Worm (Caenorhabditis elegans) whole organism, L3 larva: ENCODE data around the gene ZK380.2.

Experiments
- ZK546.5 ChIP-seq: sonication (generic microtip); optimal IDR thresholded peaks from 2 replicates; lab custom pipeline; 2017; ENCODE audit warnings: missing biosample characterization, missing genetic modification characterization
- aly-2 ChIP-seq: fragments of 150-350 bp; optimal IDR thresholded peaks from 2 replicates; lab custom pipeline; 2014; ENCODE audit warnings: missing biosample characterization, missing genetic modification characterization
- ama-1 ChIP-seq: fragments of 150-350 bp; optimal IDR thresholded peaks from 2 replicates; lab custom pipeline; 2018
- ceh-16 ChIP-seq: sonication (generic microtip); optimal IDR thresholded peaks from 2 replicates; lab custom pipeline; 2017; ENCODE audit warnings: missing biosample characterization, missing genetic modification characterization
- ceh-28 ChIP-seq: fragments of 150-350 bp; optimal IDR thresholded peaks from 2 replicates; lab custom pipeline; 2014; ENCODE audit warnings: missing biosample characterization, missing genetic modification reagents, missing genetic modification characterization
- ceh-82 ChIP-seq: fragments of 150-350 bp; optimal IDR thresholded peaks from 2 replicates; lab custom pipeline; 2014; ENCODE audit warnings: missing biosample characterization, missing genetic modification characterization
- ceh-9 ChIP-seq: sonication (generic microtip); optimal IDR thresholded peaks from 2 replicates; lab custom pipeline; 2018; ENCODE audit warnings: missing biosample characterization, missing genetic modification characterization
- daf-12 ChIP-seq: fragments of 150-350 bp; optimal IDR thresholded peaks from 2 replicates; lab custom pipeline; 2014; ENCODE audit warnings: missing biosample characterization, missing genetic modification reagents, missing genetic modification characterization
- egl-27 ChIP-seq: sonication (generic microtip); optimal IDR thresholded peaks from 4 replicates; lab custom pipeline; 2017; ENCODE audit warnings: missing biosample characterization, missing genetic modification reagents, missing genetic modification characterization
- egl-5 ChIP-seq: fragments of 150-350 bp; optimal IDR thresholded peaks from 2 replicates; lab custom pipeline; 2017; ENCODE audit warnings: missing biosample characterization, missing genetic modification reagents, missing genetic modification characterization, inconsistent platforms
- elt-1 ChIP-seq: fragments of 150-350 bp; optimal IDR thresholded peaks from 2 replicates; lab custom pipeline; 2014; ENCODE audit warnings: missing biosample characterization, missing genetic modification characterization
- elt-2 ChIP-seq: sonication (generic microtip); optimal IDR thresholded peaks from 2 replicates; lab custom pipeline; 2016; ENCODE audit warnings: missing genetic modification reagents, mild to moderate bottlenecking, missing genetic modification characterization, missing compliant biosample characterization
- elt-3 ChIP-seq, 3 experiments: fragments of 150-350 bp in 1 of 3; sonication (generic microtip) in 2 of 3; optimal IDR thresholded peaks; 2 replicates in 2 of 3; 4 replicates in 1 of 3; lab custom pipeline; 2014 to 2017; ENCODE audit warnings: missing biosample characterization in 3 of 3, missing genetic modification characterization in 3 of 3
- eor-1 ChIP-seq, 2 experiments: fragments of 150-350 bp; optimal IDR thresholded peaks; 2 replicates each; lab custom pipeline; 2014 to 2018; ENCODE audit warnings: missing biosample characterization in 2 of 2, missing genetic modification characterization in 2 of 2
- fkh-10 ChIP-seq: sonication (generic microtip); optimal IDR thresholded peaks from 2 replicates; lab custom pipeline; 2017; ENCODE audit warnings: missing biosample characterization, missing genetic modification reagents, missing genetic modification characterization
- fkh-2 ChIP-seq: fragments of 150-350 bp; optimal IDR thresholded peaks from 2 replicates; lab custom pipeline; 2014; ENCODE audit warnings: missing biosample characterization, missing genetic modification reagents, missing genetic modification characterization
- fos-1 ChIP-seq: fragments of 150-350 bp; optimal IDR thresholded peaks from 2 replicates; lab custom pipeline; 2014; ENCODE audit warnings: missing biosample characterization, missing genetic modification characterization
- hmg-11 ChIP-seq: sonication (generic microtip); optimal IDR thresholded peaks from 2 replicates; lab custom pipeline; 2016; ENCODE audit warnings: missing genetic modification characterization, missing compliant biosample characterization
- jun-1 ChIP-seq: fragments of 150-350 bp; optimal IDR thresholded peaks from 2 replicates; lab custom pipeline; 2014; ENCODE audit warnings: missing biosample characterization, missing genetic modification reagents, missing genetic modification characterization
- lin-15B ChIP-seq: fragments of 150-350 bp; optimal IDR thresholded peaks from 2 replicates; lab custom pipeline; 2014; ENCODE audit warnings: missing biosample characterization, missing genetic modification characterization
- lin-39 ChIP-seq: fragments of 150-350 bp; optimal IDR thresholded peaks from 2 replicates; lab custom pipeline; 2018; ENCODE audit warnings: missing biosample characterization, missing genetic modification reagents, missing genetic modification characterization
- lsy-12 ChIP-seq: sonication (generic microtip); optimal IDR thresholded peaks from 2 replicates; lab custom pipeline; 2016; ENCODE audit warnings: mild to moderate bottlenecking, missing genetic modification characterization, missing compliant biosample characterization
- mdl-1 ChIP-seq: fragments of 150-350 bp; optimal IDR thresholded peaks from 2 replicates; lab custom pipeline; 2014; ENCODE audit warnings: missing biosample characterization, missing genetic modification characterization
- mml-1 ChIP-seq: fragments of 150-350 bp; sonication (generic microtip); optimal IDR thresholded peaks from 3 replicates; lab custom pipeline; 2014; ENCODE audit warnings: missing biosample characterization, missing genetic modification characterization
- nfya-1 ChIP-seq: sonication (generic microtip); optimal IDR thresholded peaks from 2 replicates; lab custom pipeline; 2017; ENCODE audit warnings: missing genetic modification characterization, mild to moderate bottlenecking, missing compliant biosample characterization, antibody characterized with exemption, moderate library complexity; ENCODE audit not compliant: insufficient read depth
- nhr-11 ChIP-seq: fragments of 150-350 bp; optimal IDR thresholded peaks from 2 replicates; lab custom pipeline; 2014; ENCODE audit warnings: missing biosample characterization, missing genetic modification characterization
- nhr-12 ChIP-seq: fragments of 150-350 bp; optimal IDR thresholded peaks from 2 replicates; lab custom pipeline; 2014; ENCODE audit warnings: missing biosample characterization, missing genetic modification characterization
- nhr-23 ChIP-seq: fragments of 150-350 bp; optimal IDR thresholded peaks from 2 replicates; lab custom pipeline; 2014; ENCODE audit warnings: missing biosample characterization, missing genetic modification reagents, missing genetic modification characterization
- nhr-237 ChIP-seq: fragments of 150-350 bp; optimal IDR thresholded peaks from 2 replicates; lab custom pipeline; 2014; ENCODE audit warnings: missing biosample characterization, missing genetic modification characterization
- nhr-25 ChIP-seq: sonication (generic microtip); optimal IDR thresholded peaks from 2 replicates; lab custom pipeline; 2017; ENCODE audit warnings: missing biosample characterization, missing genetic modification characterization
- nhr-28 ChIP-seq: fragments of 150-350 bp; optimal IDR thresholded peaks from 2 replicates; lab custom pipeline; 2014; ENCODE audit warnings: missing biosample characterization, missing genetic modification characterization
- nhr-43 ChIP-seq: sonication (generic microtip); optimal IDR thresholded peaks from 2 replicates; lab custom pipeline; 2016; ENCODE audit warnings: mild to moderate bottlenecking, missing genetic modification characterization, missing compliant biosample characterization; ENCODE audit not compliant: poor library complexity, severe bottlenecking
- nhr-67 ChIP-seq: fragments of 150-350 bp; optimal IDR thresholded peaks from 2 replicates; lab custom pipeline; 2014; ENCODE audit warnings: missing biosample characterization, missing genetic modification characterization
- nhr-76 ChIP-seq: fragments of 150-350 bp; sonication (generic microtip); optimal IDR thresholded peaks from 5 replicates; lab custom pipeline; 2014; ENCODE audit warnings: missing biosample characterization, missing genetic modification characterization
- nhr-77 ChIP-seq: fragments of 150-350 bp; optimal IDR thresholded peaks from 2 replicates; lab custom pipeline; 2014; ENCODE audit warnings: missing biosample characterization, missing genetic modification characterization
- pqm-1 ChIP-seq: fragments of 150-350 bp; optimal IDR thresholded peaks from 2 replicates; lab custom pipeline; 2017; ENCODE audit warnings: missing biosample characterization, missing genetic modification characterization, inconsistent platforms
- sea-2 ChIP-seq: fragments of 150-350 bp; sonication (generic microtip); optimal IDR thresholded peaks from 4 replicates; lab custom pipeline; 2014; ENCODE audit warnings: missing biosample characterization, missing genetic modification reagents, missing genetic modification characterization
- skn-1 ChIP-seq: fragments of 150-350 bp; optimal IDR thresholded peaks from 2 replicates; lab custom pipeline; 2014; ENCODE audit warnings: missing biosample characterization, missing genetic modification characterization
- snpc-4 ChIP-seq: fragments of 150-350 bp; optimal IDR thresholded peaks from 2 replicates; lab custom pipeline; 2014; ENCODE audit warnings: missing biosample characterization, missing genetic modification characterization
- tbx-2 ChIP-seq: sonication (generic microtip); optimal IDR thresholded peaks from 2 replicates; lab custom pipeline; 2016; ENCODE audit warnings: mild to moderate bottlenecking, missing genetic modification characterization, missing compliant biosample characterization
- unc-39 ChIP-seq: sonication (generic microtip); optimal IDR thresholded peaks from 4 replicates; lab custom pipeline; 2017; ENCODE audit warnings: missing biosample characterization, missing genetic modification characterization
- unc-62 ChIP-seq: fragments of 150-350 bp; sonication (generic microtip); optimal IDR thresholded peaks from 4 replicates; lab custom pipeline; 2014; ENCODE audit warnings: missing biosample characterization, missing genetic modification reagents, missing genetic modification characterization
- zag-1 ChIP-seq: fragments of 150-350 bp; optimal IDR thresholded peaks from 2 replicates; lab custom pipeline; 2014; ENCODE audit warnings: missing biosample characterization, missing genetic modification characterization
- ztf-11 ChIP-seq: fragments of 150-350 bp; optimal IDR thresholded peaks from 2 replicates; lab custom pipeline; 2014; ENCODE audit warnings: missing biosample characterization, missing genetic modification characterization
- ztf-4 ChIP-seq: fragments of 150-350 bp; optimal IDR thresholded peaks from 2 replicates; lab custom pipeline; 2014; ENCODE audit warnings: missing biosample characterization, missing genetic modification characterization

ZK380.2 gene

ce11 chrX:1613860-1614259 is 17.4 kb upstream of the ZK380.2 start:
- TF ChIP-seq mml-1 (tag; lab: Kevin White, UChicago) (no peak), skn-1 (tag; lab: Kevin White, UChicago) (no peak), elt-1 (tag; lab: Kevin White, UChicago) (no peak), elt-3 (tag; optimal IDR thresholded peaks at IDR 0.05; lab: Kevin White, UChicago) (no peak), ceh-9 (no peak), jun-1 (tag; lab: Kevin White, UChicago) (no peak), ceh-82 (tag; lab: Kevin White, UChicago) (no peak), ZK546.5 (no peak), nhr-23 (tag; lab: Kevin White, UChicago) (no peak), egl-27 (no peak), pqm-1 (tag; lab: Kevin White, UChicago) (no peak)

ce11 chrX:1620678-1621449 is 10.4 kb upstream of the ZK380.2 start, which contains the start of gene H11E01.2:
TSS of gene H11E01.2 (plus strand) at chrX:1621057.
- TF ChIP-seq nhr-43 (tag; lab: Kevin White, UChicago) (peak; percentile 17), nhr-12 (tag; lab: Kevin White, UChicago) (no peak)

ce11 chrX:1623048-1623447 is 8.2 kb upstream of the ZK380.2 start:
- no peak for TF ChIP-seq hmg-11 (tag; lab: Kevin White, UChicago)

ce11 chrX:1627013-1627412 is 4.3 kb upstream of the ZK380.2 start:
- TF ChIP-seq nhr-25 = peak; percentile 84
- peak; percentile 94 for TF ChIP-seq lsy-12 (tag; lab: Kevin White, UChicago)
- peak; percentile 83 for TF ChIP-seq aly-2 (tag; lab: Kevin White, UChicago)
- TF ChIP-seq lin-39 (tag; lab: Kevin White, UChicago) = peak; percentile 96
- peak; percentile 95 for TF ChIP-seq nhr-11 (tag; lab: Kevin White, UChicago)
- TF ChIP-seq skn-1 (tag; lab: Kevin White, UChicago) = peak; percentile 96
- TF ChIP-seq egl-5 (tag; lab: Kevin White, UChicago) = peak; percentile 80
- peak; percentile 83 for TF ChIP-seq zag-1 (tag; lab: Kevin White, UChicago)
- peak; percentile 78 for TF ChIP-seq elt-2
- peak; percentile 36 for TF ChIP-seq fkh-2 (tag; lab: Kevin White, UChicago)
- TF ChIP-seq ceh-9 = peak; percentile 89
- TF ChIP-seq mdl-1 (tag; lab: Kevin White, UChicago) = peak; percentile 27
- peak; percentile 89 for TF ChIP-seq nhr-76 (tag; lab: Kevin White, UChicago)
- peak; percentile 88 for TF ChIP-seq pqm-1 (tag; lab: Kevin White, UChicago)
- TF ChIP-seq nhr-12 (tag; lab: Kevin White, UChicago) = peak; percentile 21
- TF ChIP-seq tbx-2 (tag; lab: Kevin White, UChicago) = peak; percentile 98
- TF ChIP-seq nhr-77 (tag; lab: Kevin White, UChicago) = peak; percentile 98
- TF ChIP-seq egl-27 = peak; percentile 97
- peak; percentile 72 for TF ChIP-seq daf-12 (tag; lab: Kevin White, UChicago)
- peak; percentile 54 for TF ChIP-seq unc-39 (tag; lab: Kevin White, UChicago)
- peak; percentile 92 for TF ChIP-seq snpc-4 (tag; lab: Kevin White, UChicago)
- TF ChIP-seq ceh-16 (tag; lab: Kevin White, UChicago) = peak; percentile 56
- peak; percentile 99 for TF ChIP-seq jun-1 (tag; lab: Kevin White, UChicago)
- TF ChIP-seq elt-3 (tag; optimal IDR thresholded peaks at IDR 0.05; lab: Kevin White, UChicago) = peak in 2 of 3 experiments; percentile 84 to 98
- TF ChIP-seq unc-62 (GFP tag; lab: Kevin White, UChicago) = peak; percentile 89
- peak; percentile 90 for TF ChIP-seq nhr-28 (tag; lab: Kevin White, UChicago)
- TF ChIP-seq lin-15B (tag; lab: Kevin White, UChicago) = peak; percentile 23
- peak; percentile 97 for TF ChIP-seq ceh-82 (tag; lab: Kevin White, UChicago)
- TF ChIP-seq mml-1 (tag; lab: Kevin White, UChicago) = no peak
- peak; percentile 69 for TF ChIP-seq nhr-67
- TF ChIP-seq hmg-11 (tag; lab: Kevin White, UChicago) = peak; percentile 97
- peak; percentile 89 for TF ChIP-seq nfya-1 (tag; lab: Kevin White, UChicago)
- TF ChIP-seq ztf-4 (tag; lab: Kevin White, UChicago) = peak; percentile 57
- peak; percentile 99 for TF ChIP-seq fkh-10 (GFP tag; lab: Kevin White, UChicago)
- TF ChIP-seq ceh-28 (tag; lab: Kevin White, UChicago) = peak; percentile 100
- no peak for TF ChIP-seq sea-2 (GFP tag; lab: Kevin White, UChicago)
- TF ChIP-seq fos-1 (tag; lab: Kevin White, UChicago) = peak; percentile 97
- peak; percentile 14 for TF ChIP-seq ztf-11 (tag; lab: Kevin White, UChicago)
- peak in 1 of 2 experiments; percentile 74 for TF ChIP-seq eor-1 (tag; optimal IDR thresholded peaks at IDR 0.05; lab: Kevin White, UChicago)
- TF ChIP-seq elt-1 (tag; lab: Kevin White, UChicago) = peak; percentile 45
- TF ChIP-seq nhr-23 (tag; lab: Kevin White, UChicago) = peak; percentile 96
- no peak for TF ChIP-seq ama-1
- TF ChIP-seq nhr-237 (tag; lab: Kevin White, UChicago) = peak; percentile 83
